Worm (Caenorhabditis elegans) whole organism, L3 larva: ENCODE results near the gene F42G4.5.

Experiments used
- ceh-82 ChIP-seq: fragments of 150-350 bp; optimal IDR thresholded peaks from 2 replicates; lab custom pipeline; 2014; ENCODE audit warnings: missing biosample characterization, missing genetic modification characterization
- egl-27 ChIP-seq: sonication (generic microtip); optimal IDR thresholded peaks from 4 replicates; lab custom pipeline; 2017; ENCODE audit warnings: missing biosample characterization, missing genetic modification reagents, missing genetic modification characterization
- eor-1 ChIP-seq, 2 experiments: fragments of 150-350 bp; optimal IDR thresholded peaks; 2 replicates each; lab custom pipeline; 2014 to 2018; ENCODE audit warnings: missing biosample characterization in 2 of 2, missing genetic modification characterization in 2 of 2
- jun-1 ChIP-seq: fragments of 150-350 bp; optimal IDR thresholded peaks from 2 replicates; lab custom pipeline; 2014; ENCODE audit warnings: missing biosample characterization, missing genetic modification reagents, missing genetic modification characterization
- nhr-237 ChIP-seq: fragments of 150-350 bp; optimal IDR thresholded peaks from 2 replicates; lab custom pipeline; 2014; ENCODE audit warnings: missing biosample characterization, missing genetic modification characterization
- nhr-76 ChIP-seq: fragments of 150-350 bp; sonication (generic microtip); optimal IDR thresholded peaks from 5 replicates; lab custom pipeline; 2014; ENCODE audit warnings: missing biosample characterization, missing genetic modification characterization
- pha-4 ChIP-seq: fragments of 150-350 bp; optimal IDR thresholded peaks from 2 replicates; lab custom pipeline; 2014; ENCODE audit warnings: missing biosample characterization, missing genetic modification reagents, missing genetic modification characterization
- pqm-1 ChIP-seq: fragments of 150-350 bp; optimal IDR thresholded peaks from 2 replicates; lab custom pipeline; 2017; ENCODE audit warnings: missing biosample characterization, missing genetic modification characterization, inconsistent platforms
- skn-1 ChIP-seq: fragments of 150-350 bp; optimal IDR thresholded peaks from 2 replicates; lab custom pipeline; 2014; ENCODE audit warnings: missing biosample characterization, missing genetic modification characterization
- unc-39 ChIP-seq: sonication (generic microtip); optimal IDR thresholded peaks from 4 replicates; lab custom pipeline; 2017; ENCODE audit warnings: missing biosample characterization, missing genetic modification characterization
- unc-62 ChIP-seq: fragments of 150-350 bp; sonication (generic microtip); optimal IDR thresholded peaks from 4 replicates; lab custom pipeline; 2014; ENCODE audit warnings: missing biosample characterization, missing genetic modification reagents, missing genetic modification characterization
- zag-1 ChIP-seq: fragments of 150-350 bp; optimal IDR thresholded peaks from 2 replicates; lab custom pipeline; 2014; ENCODE audit warnings: missing biosample characterization, missing genetic modification characterization
- ztf-4 ChIP-seq: fragments of 150-350 bp; optimal IDR thresholded peaks from 2 replicates; lab custom pipeline; 2014; ENCODE audit warnings: missing biosample characterization, missing genetic modification characterization

- no peak for TF ChIP-seq pha-4 (tag; lab: Kevin White, UChicago)
- no peak for TF ChIP-seq nhr-76 (tag; lab: Kevin White, UChicago)
- TF ChIP-seq eor-1 (tag; optimal IDR thresholded peaks at IDR 0.05; lab: Kevin White, UChicago): no peak
- no peak for TF ChIP-seq ztf-4 (tag; lab: Kevin White, UChicago)
- TF ChIP-seq zag-1 (tag; lab: Kevin White, UChicago): no peak
- TF ChIP-seq unc-62 (GFP tag; lab: Kevin White, UChicago): no peak
- TF ChIP-seq jun-1 (tag; lab: Kevin White, UChicago): no peak
- no peak for TF ChIP-seq egl-27 (tag; lab: Kevin White, UChicago)
- TF ChIP-seq pqm-1 (tag; lab: Kevin White, UChicago): no peak
- no peak for TF ChIP-seq nhr-237 (tag; lab: Kevin White, UChicago)
- no peak for TF ChIP-seq unc-39 (tag; lab: Kevin White, UChicago)
- no peak for TF ChIP-seq skn-1 (tag; lab: Kevin White, UChicago)
- no peak for TF ChIP-seq ceh-82 (tag; lab: Kevin White, UChicago)
Observed at ce11 chrII:13053443-13053842, 19.8 kb upstream of the F42G4.5 start.
